Worm (Caenorhabditis elegans) whole organism, L4/young adult: ENCODE results near the gene tat-1.
A peak's percentile ranks its signal among the peaks of the same experiment; 100 is the strongest.

ENCODE experiments used
- W03F9.2 ChIP-seq: fragments of 150-350 bp; optimal IDR thresholded peaks from 2 replicates; lab custom pipeline; 2014; ENCODE audit warnings: missing biosample characterization, missing genetic modification characterization
- dao-5 ChIP-seq: sonication (generic microtip); optimal IDR thresholded peaks from 2 replicates; lab custom pipeline; 2016; ENCODE audit warnings: missing genotype, missing genetic modification characterization, moderate library complexity, missing compliant biosample characterization
- him-1 ChIP-seq: sonication (generic microtip); optimal IDR thresholded peaks from 2 replicates; lab custom pipeline; 2016; ENCODE audit warnings: missing genotype, missing genetic modification reagents, missing genetic modification characterization, missing compliant biosample characterization

ce11 chrIII:12453315-12453714, 31.8 kb upstream of the tat-1 start, which contains the start of gene ani-1:
- peak; percentile 71 for TF ChIP-seq W03F9.2 (tag; lab: Kevin White, UChicago)
- TF ChIP-seq him-1 (tag; lab: Kevin White, UChicago), result no peak
- no peak for TF ChIP-seq dao-5 (tag; lab: Kevin White, UChicago)
